Worm (Caenorhabditis elegans) whole organism, late embryonic: ENCODE measurements around the gene T24E12.12.

Source experiments
- elt-2 ChIP-seq: sonication (generic microtip); optimal IDR thresholded peaks from 2 replicates; lab custom pipeline; 2016; ENCODE audit warnings: missing genetic modification reagents, missing genetic modification characterization, missing compliant biosample characterization
- lim-6 ChIP-seq: sonication (generic microtip); optimal IDR thresholded peaks from 2 replicates; lab custom pipeline; 2016; ENCODE audit warnings: missing genetic modification characterization, missing compliant biosample characterization
- unc-86 ChIP-seq: sonication (generic microtip); optimal IDR thresholded peaks from 2 replicates; lab custom pipeline; 2016; ENCODE audit warnings: missing genetic modification characterization, missing compliant biosample characterization

- no peak for TF ChIP-seq elt-2 (tag; lab: Kevin White, UChicago)
- TF ChIP-seq unc-86 (tag; lab: Kevin White, UChicago) = no peak
- TF ChIP-seq lim-6 (tag; lab: Kevin White, UChicago) = no peak
Measured at ce11 chrII:3771640-3772039, 12.6 kb downstream of the T24E12.12 start.
